ENCODE assay signal across 2 fruit fly cellular contexts in the genomic region with DNA sequence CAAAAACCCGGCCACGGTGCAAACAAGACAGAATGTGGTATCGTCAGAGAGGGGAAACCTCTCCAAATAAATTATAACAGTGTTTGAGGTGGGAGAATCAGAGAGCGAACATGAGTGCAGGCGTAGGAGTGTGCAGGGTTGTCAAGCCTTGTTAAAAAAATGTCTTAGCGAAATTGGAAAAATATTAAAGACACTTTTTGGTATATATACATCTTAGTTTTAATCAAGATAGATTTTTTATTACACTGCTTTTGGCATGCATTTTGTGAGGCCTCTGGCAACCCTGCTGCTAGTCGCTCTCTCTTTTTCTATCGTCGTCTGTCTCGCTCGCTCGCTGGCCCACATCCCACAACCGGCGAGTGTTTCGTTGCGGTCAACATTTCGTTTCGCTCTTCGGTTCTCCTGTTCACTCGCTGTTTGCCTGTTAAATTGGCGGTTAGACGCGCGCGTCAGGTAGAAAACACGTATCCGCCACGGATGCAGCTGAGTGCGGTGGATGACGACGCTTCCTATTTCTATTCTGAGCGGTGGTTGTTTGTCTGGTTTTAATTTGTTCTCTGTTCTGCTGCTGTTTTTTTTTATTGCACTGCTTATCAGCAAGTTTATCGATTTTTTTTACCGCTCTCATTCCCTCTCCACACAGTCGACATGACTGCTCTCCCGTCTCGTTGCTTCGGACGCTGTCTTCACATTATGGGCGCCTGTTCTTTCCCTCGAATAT.
A peak's percentile ranks its signal among the peaks of the same experiment; 100 is the strongest.
TF ChIP-seq lines count a peak whose summit lies in the region.

No protein-coding gene starts in this region.

TF ChIP-seq in whole organism, embryonic, 481 proteins besides CTCF, POLR2A, EP300 and RAD21 (continued from another document and continues in another):
- TF ChIP-seq CG7786 (GFP tag; optimal IDR thresholded peaks at IDR 0.05; lab: Kevin White, UChicago) (peak; percentile 99), esg (GFP tag; conservative IDR thresholded peaks at IDR 0.05; lab: Robert Waterston, UW) (peak; percentile 99), Poxn (GFP tag; IDR thresholded peaks at IDR 0.05; lab: Robert Waterston, UW) (peak; percentile 98), prd (optimal IDR thresholded peaks at IDR 0.05; lab: Kevin White, UChicago) (no peak), prd (GFP tag; IDR thresholded peaks at IDR 0.05; lab: Robert Waterston, UW) (peak; percentile 100), Ets97D (GFP tag; optimal IDR thresholded peaks at IDR 0.05; lab: Kevin White, UChicago) (peak; percentile 95), cato (GFP tag; optimal IDR thresholded peaks at IDR 0.05; lab: Kevin White, UChicago; ENCODE audit: borderline replicate concordance) (peak; percentile 99), lbe (GFP tag; optimal IDR thresholded peaks at IDR 0.05; lab: Kevin White, UChicago) (peak; percentile 99), NC2β (GFP tag; optimal IDR thresholded peaks at IDR 0.05; lab: Kevin White, UChicago) (peak; percentile 99), gcm (GFP tag; optimal IDR thresholded peaks at IDR 0.05; lab: Kevin White, UChicago) (peak; percentile 99), CG7357 (GFP tag; IDR thresholded peaks at IDR 0.05; lab: Robert Waterston, UW) (peak; percentile 98), bsh (GFP tag; optimal IDR thresholded peaks at IDR 0.05; lab: Kevin White, UChicago) (peak; percentile 89 to 100), nau (GFP tag; optimal IDR thresholded peaks at IDR 0.05; lab: Kevin White, UChicago) (peak; percentile 99), Bteb2 (GFP tag; optimal IDR thresholded peaks at IDR 0.05; lab: Kevin White, UChicago) (peak; percentile 99), CG15514 (GFP tag; optimal IDR thresholded peaks at IDR 0.05; lab: Kevin White, UChicago) (peak; percentile 96), z (GFP tag; IDR thresholded peaks at IDR 0.05; lab: Robert Waterston, UW) (peak; percentile 88), row (GFP tag; IDR thresholded peaks at IDR 0.05; lab: Robert Waterston, UW) (peak; percentile 100), tin (GFP tag; optimal IDR thresholded peaks at IDR 0.05; lab: Kevin White, UChicago) (peak; percentile 100), sr (GFP tag; IDR thresholded peaks at IDR 0.05; lab: Robert Waterston, UW) (peak; percentile 100), CG10209 (GFP tag; optimal IDR thresholded peaks at IDR 0.05; lab: Kevin White, UChicago) (peak; percentile 100), CG11398 (GFP tag; optimal IDR thresholded peaks at IDR 0.05; lab: Kevin White, UChicago) (peak; percentile 99), gfzf (GFP tag; optimal IDR thresholded peaks at IDR 0.05; lab: Kevin White, UChicago) (peak; percentile 43), mld (GFP tag; IDR thresholded peaks at IDR 0.05; lab: Robert Waterston, UW; ENCODE audit: partially characterized antibody) (no peak; the same call in 2 of the 3 replicates), CG2678 (tag; optimal IDR thresholded peaks at IDR 0.05; lab: Kevin White, UChicago) (peak; percentile 100), chm (GFP tag; IDR thresholded peaks at IDR 0.05; lab: Robert Waterston, UW) (peak; percentile 100), pho (GFP tag; optimal IDR thresholded peaks at IDR 0.05; lab: Kevin White, UChicago) (peak; percentile 99), CG13894 (tag; optimal IDR thresholded peaks at IDR 0.05; lab: Kevin White, UChicago) (peak; percentile 99), Hr39 (optimal IDR thresholded peaks at IDR 0.05; lab: Kevin White, UChicago) (no peak), CG1792 (GFP tag; optimal IDR thresholded peaks at IDR 0.05; lab: Kevin White, UChicago) (peak; percentile 99), dm (GFP tag; optimal IDR thresholded peaks at IDR 0.05; lab: Kevin White, UChicago) (peak; percentile 99), CG15073 (GFP tag; optimal IDR thresholded peaks at IDR 0.05; lab: Kevin White, UChicago) (peak; percentile 94), mirr (GFP tag; optimal IDR thresholded peaks at IDR 0.05; lab: Kevin White, UChicago) (peak; percentile 100), CG7928 (GFP tag; optimal IDR thresholded peaks at IDR 0.05; lab: Kevin White, UChicago) (peak; percentile 87), CrebB (tag; optimal IDR thresholded peaks at IDR 0.05; lab: Kevin White, UChicago) (peak; percentile 99), CG1233 (GFP tag; optimal IDR thresholded peaks at IDR 0.05; lab: Kevin White, UChicago) (peak; percentile 99), CG34376 (GFP tag; optimal IDR thresholded peaks at IDR 0.05; lab: Kevin White, UChicago) (peak; percentile 100), D (optimal IDR thresholded peaks at IDR 0.05; lab: Kevin White, UChicago) (peak; percentile 71), D (GFP tag; optimal IDR thresholded peaks at IDR 0.05; lab: Kevin White, UChicago) (peak; percentile 100), HLH54F (GFP tag; optimal IDR thresholded peaks at IDR 0.05; lab: Kevin White, UChicago) (peak; percentile 99), Sox102F (GFP tag; optimal IDR thresholded peaks at IDR 0.05; lab: Kevin White, UChicago) (peak; percentile 99), crp (GFP tag; optimal IDR thresholded peaks at IDR 0.05; lab: Kevin White, UChicago) (peak; percentile 47 to 78), CG10267 (tag; optimal IDR thresholded peaks at IDR 0.05; lab: Kevin White, UChicago) (peak; percentile 98), CG18619 (GFP tag; optimal IDR thresholded peaks at IDR 0.05; lab: Kevin White, UChicago) (peak; percentile 100), emc (GFP tag; optimal IDR thresholded peaks at IDR 0.05; lab: Kevin White, UChicago) (peak; percentile 98), CG32532 (GFP tag; IDR thresholded peaks at IDR 0.05; lab: Robert Waterston, UW) (peak; percentile 100), Hsf (GFP tag; optimal IDR thresholded peaks at IDR 0.05; lab: Kevin White, UChicago) (peak; percentile 99), ewg (GFP tag; optimal IDR thresholded peaks at IDR 0.05; lab: Kevin White, UChicago) (peak; percentile 98), CG13287 (GFP tag; IDR thresholded peaks at IDR 0.05; lab: Robert Waterston, UW; ENCODE audit: partially characterized antibody) (peak; percentile 25), sim (GFP tag; IDR thresholded peaks at IDR 0.05; lab: Robert Waterston, UW) (peak; percentile 99), CG11560 (tag; IDR thresholded peaks at IDR 0.05; lab: Robert Waterston, UW) (peak; percentile 94), slbo (GFP tag; IDR thresholded peaks at IDR 0.05; lab: Robert Waterston, UW) (peak; percentile 100), Dbx (GFP tag; IDR thresholded peaks at IDR 0.05; lab: Robert Waterston, UW) (peak; percentile 100), CG8290 (GFP tag; optimal IDR thresholded peaks at IDR 0.05; lab: Kevin White, UChicago) (peak; percentile 99), CG8290 (tag; optimal IDR thresholded peaks at IDR 0.05; lab: Kevin White, UChicago) (peak; percentile 99), Camta (GFP tag; optimal IDR thresholded peaks at IDR 0.05; lab: Kevin White, UChicago) (peak; percentile 99), eve (GFP tag; optimal IDR thresholded peaks at IDR 0.05; lab: Kevin White, UChicago) (peak; percentile 93 to 99), CG17186 (GFP tag; optimal IDR thresholded peaks at IDR 0.05; lab: Kevin White, UChicago) (peak; percentile 95), Scr (GFP tag; IDR thresholded peaks at IDR 0.05; lab: Robert Waterston, UW; ENCODE audit: partially characterized antibody) (0 out of 2 replicates have a peak, but pooled peaks have one; percentile 18), MESR4 (GFP tag; optimal IDR thresholded peaks at IDR 0.05; lab: Kevin White, UChicago) (peak; percentile 85), NfI (GFP tag; optimal IDR thresholded peaks at IDR 0.05; lab: Kevin White, UChicago) (peak; percentile 99)

TF ChIP-seq in whole organism, prepupa, 60 proteins besides CTCF, POLR2A, EP300 and RAD21 (continued from another document):
- TF ChIP-seq CG4318 (GFP tag; optimal IDR thresholded peaks at IDR 0.05; lab: Kevin White, UChicago), result peak; percentile 97
- TF ChIP-seq spab (GFP tag; optimal IDR thresholded peaks at IDR 0.05; lab: Kevin White, UChicago), result peak; percentile 98
- peak; percentile 99 for TF ChIP-seq cyc (GFP tag; optimal IDR thresholded peaks at IDR 0.05; lab: Kevin White, UChicago)
- peak; percentile 99 for TF ChIP-seq CG8119 (GFP tag; IDR thresholded peaks at IDR 0.05; lab: Robert Waterston, UW)
- TF ChIP-seq CG11902 (GFP tag; optimal IDR thresholded peaks at IDR 0.05; lab: Kevin White, UChicago), result peak; percentile 99
- TF ChIP-seq CG3032 (tag; optimal IDR thresholded peaks at IDR 0.05; lab: Kevin White, UChicago), result peak; percentile 98
- peak; percentile 99 for TF ChIP-seq CG15336 (GFP tag; IDR thresholded peaks at IDR 0.05; lab: Robert Waterston, UW)
- TF ChIP-seq CG11294 (GFP tag; IDR thresholded peaks at IDR 0.05; lab: Robert Waterston, UW), result peak; percentile 99
- TF ChIP-seq CG6792 (GFP tag; optimal IDR thresholded peaks at IDR 0.05; lab: Kevin White, UChicago), result peak; percentile 99
- TF ChIP-seq Sox14 (GFP tag; optimal IDR thresholded peaks at IDR 0.05; lab: Kevin White, UChicago), result peak; percentile 99
- TF ChIP-seq Smox (GFP tag; optimal IDR thresholded peaks at IDR 0.05; lab: Kevin White, UChicago), result peak; percentile 99
- TF ChIP-seq CG8319 (GFP tag; optimal IDR thresholded peaks at IDR 0.05; lab: Kevin White, UChicago), result peak; percentile 99
- TF ChIP-seq fd85E (GFP tag; optimal IDR thresholded peaks at IDR 0.05; lab: Kevin White, UChicago), result peak; percentile 95
